Worm (Caenorhabditis elegans) whole organism, young adult: ENCODE results near the gene Y22D7AL.6.

Experiments used
- B0019.2 ChIP-seq: fragments of 200-800 bp; sonication (Bioruptor generic); conservative IDR thresholded peaks from 2 replicates; pipeline ENCODE4 v1.3.6; 2022; ENCODE audit warnings: missing genetic modification reagents, missing genetic modification characterization, missing compliant biosample characterization
- B0035.1 ChIP-seq: sonication (generic microtip); optimal IDR thresholded peaks from 2 replicates; lab custom pipeline; 2016; ENCODE audit warnings: missing genetic modification characterization, mild to moderate bottlenecking, missing compliant biosample characterization, missing genotype, missing genetic modification reagents
- B0336.3 ChIP-seq: fragments of 200-800 bp; sonication (Bioruptor generic); IDR thresholded peaks from 2 replicates; pipeline ENCODE4 v1.3.6; 2022; ENCODE audit warnings: missing genetic modification characterization, missing compliant biosample characterization
- C06A6.2 ChIP-seq: fragments of 200-800 bp; sonication (Bioruptor generic); conservative IDR thresholded peaks from 2 replicates; pipeline ENCODE4 v1.3.6; 2022; ENCODE audit warnings: missing genetic modification characterization, missing compliant biosample characterization
- F10E7.11 ChIP-seq: sonication (generic microtip); optimal IDR thresholded peaks from 2 replicates; lab custom pipeline; 2017; ENCODE audit warnings: mild to moderate bottlenecking, missing genetic modification characterization, moderate library complexity, missing compliant biosample characterization
- F23B12.7 ChIP-seq: sonication (generic microtip); optimal IDR thresholded peaks from 2 replicates; lab custom pipeline; 2017; ENCODE audit warnings: missing genetic modification characterization, mild to moderate bottlenecking, missing compliant biosample characterization, antibody characterized with exemption, moderate library complexity; ENCODE audit not compliant: insufficient read depth
- F37B4.10 ChIP-seq: fragments of 200-800 bp; sonication (Bioruptor generic); IDR thresholded peaks from 2 replicates; pipeline ENCODE4 v1.3.6; 2022; ENCODE audit warnings: missing genetic modification characterization, missing compliant biosample characterization
- K11D2.4 ChIP-seq: fragments of 200-800 bp; sonication (Bioruptor generic); IDR thresholded peaks from 2 replicates; pipeline ENCODE4 v1.3.6; 2022; ENCODE audit warnings: missing genetic modification reagents, missing genetic modification characterization, missing compliant biosample characterization
- T26A5.8 ChIP-seq: sonication (generic microtip); optimal IDR thresholded peaks from 2 replicates; lab custom pipeline; 2016; ENCODE audit warnings: missing genetic modification characterization, missing compliant biosample characterization
- Y95B8A.8 ChIP-seq: fragments of 200-800 bp; sonication (Bioruptor generic); IDR thresholded peaks from 2 replicates; pipeline ENCODE4 v1.3.6; 2022; ENCODE audit warnings: missing genetic modification reagents, missing genetic modification characterization, missing compliant biosample characterization
- ZK185.1 ChIP-seq: sonication (generic microtip); optimal IDR thresholded peaks from 2 replicates; lab custom pipeline; 2016; ENCODE audit warnings: mild to moderate bottlenecking, missing genetic modification characterization, missing compliant biosample characterization; ENCODE audit not compliant: poor library complexity, severe bottlenecking
- aptf-2 ChIP-seq: fragments of 200-800 bp; sonication (Bioruptor generic); conservative IDR thresholded peaks from 2 replicates; pipeline ENCODE4 v1.3.6; 2022; ENCODE audit warnings: missing genetic modification reagents, missing genetic modification characterization, missing compliant biosample characterization
- aptf-3 ChIP-seq: fragments of 200-800 bp; sonication (Bioruptor generic); IDR thresholded peaks from 2 replicates; pipeline ENCODE4 v1.3.6; 2022; ENCODE audit warnings: missing genetic modification characterization, missing compliant biosample characterization
- attf-3 ChIP-seq: fragments of 200-800 bp; sonication (Bioruptor generic); conservative IDR thresholded peaks from 2 replicates; pipeline ENCODE4 v1.3.6; 2022; ENCODE audit warnings: missing genetic modification reagents, missing genetic modification characterization, missing compliant biosample characterization
- attf-5 ChIP-seq: fragments of 200-800 bp; sonication (Bioruptor generic); optimal IDR thresholded peaks from 2 replicates; lab custom pipeline; 2018; ENCODE audit warnings: mild to moderate bottlenecking, missing genetic modification characterization, missing compliant biosample characterization
- attf-6 ChIP-seq: fragments of 200-800 bp; sonication (Bioruptor generic); IDR thresholded peaks from 2 replicates; pipeline ENCODE4 v1.3.6; 2022; ENCODE audit warnings: missing genetic modification reagents, missing genetic modification characterization, missing compliant biosample characterization
- ccch-3 ChIP-seq: fragments of 200-800 bp; sonication (Bioruptor generic); optimal IDR thresholded peaks from 2 replicates; lab custom pipeline; 2018; ENCODE audit warnings: mild to moderate bottlenecking, missing genetic modification characterization, missing compliant biosample characterization
- cebp-1 ChIP-seq, 2 experiments: fragments of 200-800 bp in 1 of 2; sonication (Bioruptor generic) in 1 of 2; sonication (generic microtip) in 1 of 2; IDR thresholded peaks in 1 of 2; optimal IDR thresholded peaks in 1 of 2; 2 replicates each; pipeline versions ENCODE4 v1.3.6 to Lab custom; 2017 to 2022; ENCODE audit warnings: missing compliant biosample characterization in 2 of 2, missing genetic modification characterization in 2 of 2, mild to moderate bottlenecking in 1 of 2, missing genetic modification reagents in 1 of 2, moderate library complexity in 1 of 2
- ceh-40 ChIP-seq: fragments of 200-800 bp; sonication (Bioruptor generic); IDR thresholded peaks from 2 replicates; pipeline ENCODE4 v1.3.6; 2022; ENCODE audit warnings: missing genetic modification characterization, missing compliant biosample characterization
- ceh-58 ChIP-seq: fragments of 200-800 bp; sonication (Bioruptor generic); IDR thresholded peaks from 2 replicates; pipeline ENCODE4 v1.3.6; 2022; ENCODE audit warnings: missing genetic modification characterization, missing compliant biosample characterization
- efl-1 ChIP-seq: fragments of 150-350 bp; optimal IDR thresholded peaks from 2 replicates; lab custom pipeline; 2014; ENCODE audit warnings: missing biosample characterization, missing genetic modification reagents, missing genetic modification characterization
- egrh-3 ChIP-seq: fragments of 200-800 bp; sonication (Bioruptor generic); IDR thresholded peaks from 2 replicates; pipeline ENCODE4 v1.3.6; 2022; ENCODE audit warnings: missing genetic modification reagents, missing genetic modification characterization, missing compliant biosample characterization
- ekl-4 ChIP-seq: fragments of 200-800 bp; sonication (Bioruptor generic); IDR thresholded peaks from 2 replicates; pipeline ENCODE4 v1.3.6; 2022; ENCODE audit warnings: missing genetic modification reagents, missing genetic modification characterization, missing compliant biosample characterization
- ets-4 ChIP-seq: fragments of 200-800 bp; sonication (Bioruptor generic); optimal IDR thresholded peaks from 2 replicates; lab custom pipeline; 2018; ENCODE audit warnings: mild to moderate bottlenecking, missing genetic modification characterization, missing compliant biosample characterization
- gei-17 ChIP-seq: fragments of 200-800 bp; sonication (Bioruptor generic); optimal IDR thresholded peaks from 2 replicates; lab custom pipeline; 2018; ENCODE audit warnings: mild to moderate bottlenecking, missing genetic modification characterization, missing compliant biosample characterization
- him-1 ChIP-seq: sonication (generic microtip); optimal IDR thresholded peaks from 2 replicates; lab custom pipeline; 2016; ENCODE audit warnings: missing genotype, missing genetic modification reagents, missing genetic modification characterization, missing compliant biosample characterization
- hlh-12 ChIP-seq: sonication (generic microtip); optimal IDR thresholded peaks from 2 replicates; lab custom pipeline; 2016; ENCODE audit warnings: missing genetic modification characterization, missing compliant biosample characterization
- hlh-26 ChIP-seq: fragments of 200-800 bp; sonication (Bioruptor generic); conservative IDR thresholded peaks from 2 replicates; pipeline ENCODE4 v1.3.6; 2022; ENCODE audit warnings: missing genetic modification reagents, missing genetic modification characterization, missing compliant biosample characterization
- hmg-1.2 ChIP-seq: fragments of 200-800 bp; sonication (Bioruptor generic); IDR thresholded peaks from 2 replicates; pipeline ENCODE4 v1.3.6; 2022; ENCODE audit warnings: missing genetic modification reagents, missing genetic modification characterization, missing compliant biosample characterization
- lin-40 ChIP-seq: sonication (generic microtip); optimal IDR thresholded peaks from 2 replicates; lab custom pipeline; 2016; ENCODE audit warnings: missing genetic modification characterization, mild to moderate bottlenecking, missing compliant biosample characterization, missing genotype, missing genetic modification reagents
- lin-54 ChIP-seq: fragments of 200-800 bp; sonication (Bioruptor generic); optimal IDR thresholded peaks from 2 replicates; lab custom pipeline; 2018; ENCODE audit warnings: mild to moderate bottlenecking, missing genetic modification characterization, missing compliant biosample characterization
- lsy-27 ChIP-seq: sonication (generic microtip); optimal IDR thresholded peaks from 2 replicates; lab custom pipeline; 2017; ENCODE audit warnings: missing genetic modification characterization, mild to moderate bottlenecking, missing compliant biosample characterization, antibody characterized with exemption, missing genotype, borderline replicate concordance; ENCODE audit not compliant: insufficient read depth
- madf-6 ChIP-seq: fragments of 200-800 bp; sonication (Bioruptor generic); IDR thresholded peaks from 2 replicates; pipeline ENCODE4 v1.3.6; 2022; ENCODE audit warnings: missing genetic modification reagents, missing genetic modification characterization, missing compliant biosample characterization
- mcd-1 ChIP-seq: fragments of 200-800 bp; sonication (Bioruptor generic); IDR thresholded peaks from 2 replicates; pipeline ENCODE4 v1.3.6; 2022; ENCODE audit warnings: missing genetic modification reagents, missing genetic modification characterization, missing compliant biosample characterization
- nfya-1 ChIP-seq: sonication (generic microtip); optimal IDR thresholded peaks from 2 replicates; lab custom pipeline; 2017; ENCODE audit warnings: antibody characterized with exemption, missing compliant biosample characterization, missing genetic modification characterization, borderline replicate concordance; ENCODE audit not compliant: insufficient read depth
- pbrm-1 ChIP-seq: fragments of 200-800 bp; sonication (Bioruptor generic); IDR thresholded peaks from 2 replicates; pipeline ENCODE4 v1.3.6; 2022; ENCODE audit warnings: missing genetic modification reagents, missing genetic modification characterization, missing compliant biosample characterization
- rec-8 ChIP-seq, 2 experiments: sonication (generic microtip); optimal IDR thresholded peaks; 2 replicates each; lab custom pipeline; 2016; ENCODE audit warnings: mild to moderate bottlenecking in 2 of 2, missing genetic modification characterization in 2 of 2, missing genetic modification reagents in 2 of 2, missing genotype in 2 of 2, missing biosample characterization in 1 of 2, missing compliant biosample characterization in 1 of 2, moderate library complexity in 1 of 2
- rpc-1 ChIP-seq, 2 experiments: fragments of 150-350 bp in 1 of 2; sonication (generic microtip) in 1 of 2; optimal IDR thresholded peaks; 2 replicates each; lab custom pipeline; 2014 to 2018; ENCODE audit warnings: missing biosample characterization in 1 of 2, missing genetic modification characterization in 1 of 2, missing genetic modification reagents in 1 of 2, missing genotype in 1 of 2
- snpc-3.4 ChIP-seq: sonication (generic microtip); optimal IDR thresholded peaks from 2 replicates; lab custom pipeline; 2017; ENCODE audit warnings: missing genetic modification characterization, mild to moderate bottlenecking, missing compliant biosample characterization, antibody characterized with exemption, moderate library complexity, missing genotype, missing genetic modification reagents
- somi-1 ChIP-seq: fragments of 200-800 bp; sonication (Bioruptor generic); optimal IDR thresholded peaks from 2 replicates; lab custom pipeline; 2018; ENCODE audit warnings: mild to moderate bottlenecking, missing genetic modification characterization, missing compliant biosample characterization
- tbx-9 ChIP-seq: sonication (generic microtip); optimal IDR thresholded peaks from 2 replicates; lab custom pipeline; 2016; ENCODE audit warnings: borderline replicate concordance, missing genetic modification characterization, inconsistent platforms, missing compliant biosample characterization
- tlf-1 ChIP-seq: fragments of 200-800 bp; sonication (Bioruptor generic); optimal IDR thresholded peaks from 2 replicates; lab custom pipeline; 2018; ENCODE audit warnings: mild to moderate bottlenecking, missing genetic modification characterization, missing compliant biosample characterization
- ztf-22 ChIP-seq: fragments of 200-800 bp; sonication (Bioruptor generic); optimal IDR thresholded peaks from 2 replicates; lab custom pipeline; 2018; ENCODE audit warnings: mild to moderate bottlenecking, missing genetic modification characterization, moderate library complexity, missing compliant biosample characterization
- ztf-26 ChIP-seq: sonication (generic microtip); optimal IDR thresholded peaks from 2 replicates; lab custom pipeline; 2017; ENCODE audit warnings: missing genetic modification characterization, missing compliant biosample characterization
- ztf-28 ChIP-seq: fragments of 200-800 bp; sonication (Bioruptor generic); IDR thresholded peaks from 2 replicates; pipeline ENCODE4 v1.3.6; 2022; ENCODE audit warnings: missing genetic modification reagents, missing genetic modification characterization, missing compliant biosample characterization
- ztf-6 ChIP-seq: fragments of 200-800 bp; sonication (Bioruptor generic); IDR thresholded peaks from 2 replicates; pipeline ENCODE4 v1.3.6; 2022; ENCODE audit warnings: missing genetic modification reagents, missing genetic modification characterization, missing compliant biosample characterization

Gene Y22D7AL.6

DNA sequence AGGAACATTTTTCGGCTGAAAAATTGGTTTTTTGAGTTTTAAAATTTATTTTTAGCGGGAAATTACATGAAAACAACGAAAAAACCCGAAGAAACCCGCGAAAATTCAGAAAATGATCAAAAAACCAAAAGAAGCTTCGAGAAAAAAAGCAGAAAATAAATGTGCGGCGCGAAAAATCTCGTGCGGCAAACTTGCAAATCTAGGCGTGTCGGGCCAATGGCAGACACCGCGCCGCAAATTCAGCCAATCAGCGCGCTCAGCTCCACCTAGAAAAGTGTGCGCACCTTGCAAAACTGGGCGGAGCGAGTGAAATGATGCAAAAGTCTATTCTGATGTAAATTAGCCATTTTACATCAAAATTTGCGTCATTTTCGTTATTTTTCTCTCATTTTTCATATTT, 14.2 kb downstream of the Y22D7AL.6 start, which contains the start of gene Y22D7AL.10 (continued):
- TF ChIP-seq ceh-40 (GFP tag; lab: Robert Waterston, UW) (0 out of 2 replicates have a peak, but pooled peaks have one; percentile 44), hlh-12 (no peak), ets-4 (peak; percentile 68), ztf-28 (peak; percentile 93), hmg-1.2 (GFP tag; lab: Robert Waterston, UW) (peak; percentile 88), F23B12.7 (tag; lab: Kevin White, UChicago) (peak; percentile 91), F37B4.10 (GFP tag; lab: Robert Waterston, UW) (peak; percentile 96), B0336.3 (GFP tag; lab: Robert Waterston, UW) (peak; percentile 100), snpc-3.4 (peak; percentile 96), ccch-3 (peak; percentile 24), ceh-58 (GFP tag; lab: Robert Waterston, UW) (no peak; the same call in 1 of the 2 replicates), madf-6 (GFP tag; lab: Robert Waterston, UW) (peak; percentile 97), K11D2.4 (GFP tag; lab: Robert Waterston, UW) (peak; percentile 97), lin-54 (GFP tag; lab: Kevin White, UChicago) (peak; percentile 98), rec-8 (tag; optimal IDR thresholded peaks at IDR 0.05; lab: Kevin White, UChicago) (peak; percentile 74 to 85), aptf-2 (GFP tag; lab: Robert Waterston, UW) (peak; percentile 68), mcd-1 (GFP tag; lab: Robert Waterston, UW) (peak; percentile 98), tbx-9 (peak; percentile 64), ekl-4 (GFP tag; lab: Robert Waterston, UW) (peak; percentile 99), tlf-1 (GFP tag; lab: Kevin White, UChicago) (peak; percentile 100), C06A6.2 (GFP tag; lab: Robert Waterston, UW) (peak; percentile 100), ztf-22 (GFP tag; lab: Kevin White, UChicago) (peak; percentile 82), F10E7.11 (tag; lab: Kevin White, UChicago) (peak; percentile 96), B0035.1 (tag; lab: Kevin White, UChicago) (peak; percentile 94), efl-1 (peak; percentile 94), rpc-1 (optimal IDR thresholded peaks at IDR 0.05; lab: Kevin White, UChicago) (peak; percentile 90), rpc-1 (tag; optimal IDR thresholded peaks at IDR 0.05; lab: Kevin White, UChicago) (peak; percentile 8), cebp-1 (GFP tag; IDR thresholded peaks at IDR 0.05; lab: Robert Waterston, UW) (peak; percentile 77), cebp-1 (tag; optimal IDR thresholded peaks at IDR 0.05; lab: Kevin White, UChicago) (peak; percentile 96), ztf-26 (peak; percentile 96), aptf-3 (GFP tag; lab: Robert Waterston, UW) (0 out of 2 replicates have a peak, but pooled peaks have one; percentile 41), attf-3 (GFP tag; lab: Robert Waterston, UW) (peak; percentile 86), him-1 (tag; lab: Kevin White, UChicago) (peak; percentile 68), lin-40 (tag; lab: Kevin White, UChicago) (peak; percentile 99), Y95B8A.8 (GFP tag; lab: Robert Waterston, UW) (peak; percentile 99), pbrm-1 (GFP tag; lab: Robert Waterston, UW) (peak; percentile 99), egrh-3 (GFP tag; lab: Robert Waterston, UW) (peak; percentile 80), T26A5.8 (tag; lab: Kevin White, UChicago) (peak; percentile 73), attf-6 (GFP tag; lab: Robert Waterston, UW) (peak; percentile 87), ztf-6 (GFP tag; lab: Robert Waterston, UW) (0 out of 2 replicates have a peak, but pooled peaks have one; percentile 46), nfya-1 (tag; lab: Kevin White, UChicago) (no peak), ZK185.1 (peak; percentile 97), B0019.2 (GFP tag; lab: Robert Waterston, UW) (peak; percentile 91), somi-1 (GFP tag; lab: Kevin White, UChicago) (peak; percentile 96), lsy-27 (tag; lab: Kevin White, UChicago) (peak; percentile 48), attf-5 (GFP tag; lab: Kevin White, UChicago) (peak; percentile 95), gei-17 (GFP tag; lab: Kevin White, UChicago) (peak; percentile 91), hlh-26 (no peak)
